Worm (Caenorhabditis elegans) whole organism, L1 larva: ENCODE results near the gene gck-4.

Experiments used
- C04F5.9 ChIP-seq: sonication (generic microtip); optimal IDR thresholded peaks from 2 replicates; lab custom pipeline; 2016; ENCODE audit warnings: missing genetic modification characterization, missing compliant biosample characterization
- C16A3.4 ChIP-seq: fragments of 150-350 bp; optimal IDR thresholded peaks from 2 replicates; lab custom pipeline; 2014; ENCODE audit warnings: missing biosample characterization, missing genetic modification characterization
- C34B4.2 ChIP-seq: sonication (generic microtip); optimal IDR thresholded peaks from 2 replicates; lab custom pipeline; 2017; ENCODE audit warnings: mild to moderate bottlenecking, missing genetic modification characterization, missing compliant biosample characterization
- alr-1 ChIP-seq: fragments of 200-800 bp; sonication (Bioruptor generic); optimal IDR thresholded peaks from 2 replicates; lab custom pipeline; 2018; ENCODE audit warnings: borderline replicate concordance, mild to moderate bottlenecking, missing genetic modification characterization, missing compliant biosample characterization
- ama-1 ChIP-seq: fragments of 150-350 bp; optimal IDR thresholded peaks from 2 replicates; lab custom pipeline; 2014
- blmp-1 ChIP-seq: fragments of 150-350 bp; optimal IDR thresholded peaks from 2 replicates; lab custom pipeline; 2014; ENCODE audit warnings: missing biosample characterization, missing genetic modification characterization
- ceh-63 ChIP-seq: fragments of 200-800 bp; sonication (Bioruptor generic); optimal IDR thresholded peaks from 2 replicates; lab custom pipeline; 2018; ENCODE audit warnings: mild to moderate bottlenecking, missing genetic modification characterization, missing compliant biosample characterization
- ceh-8 ChIP-seq: fragments of 200-800 bp; sonication (Bioruptor generic); optimal IDR thresholded peaks from 2 replicates; lab custom pipeline; 2018; ENCODE audit warnings: mild to moderate bottlenecking, missing genetic modification characterization, moderate library complexity, missing compliant biosample characterization
- ceh-88 ChIP-seq: fragments of 200-800 bp; sonication (Bioruptor generic); IDR thresholded peaks from 2 replicates; pipeline ENCODE4 v1.3.6; 2022; ENCODE audit warnings: missing genetic modification characterization, missing compliant biosample characterization
- dpl-1 ChIP-seq, 3 experiments: fragments of 150-350 bp in 2 of 3; sonication (generic microtip) in 1 of 3; optimal IDR thresholded peaks; 2 replicates each; lab custom pipeline; 2014 to 2017; ENCODE audit warnings: missing biosample characterization in 3 of 3, missing genetic modification characterization in 3 of 3, missing genetic modification reagents in 3 of 3
- efl-1 ChIP-seq, 4 experiments: fragments of 150-350 bp; optimal IDR thresholded peaks in 3 of 4; peaks in 1 of 4; 1 replicate in 1 of 4; 2 replicates in 3 of 4; lab custom pipeline; 2014; ENCODE audit warnings: missing biosample characterization in 2 of 4, missing genetic modification characterization in 2 of 4, missing genetic modification reagents in 2 of 4
- egl-13 ChIP-seq: sonication (generic microtip); optimal IDR thresholded peaks from 2 replicates; lab custom pipeline; 2016; ENCODE audit warnings: missing genotype, missing genetic modification reagents, missing genetic modification characterization, missing compliant biosample characterization
- egl-27 ChIP-seq, 2 experiments: fragments of 150-350 bp in 1 of 2; sonication (generic microtip); optimal IDR thresholded peaks; 3 replicates each; lab custom pipeline; 2017 to 2018; ENCODE audit warnings: missing biosample characterization in 2 of 2, missing genetic modification characterization in 2 of 2, missing genetic modification reagents in 2 of 2
- elt-2 ChIP-seq: sonication (generic microtip); optimal IDR thresholded peaks from 2 replicates; lab custom pipeline; 2016; ENCODE audit warnings: missing genetic modification characterization, mild to moderate bottlenecking, inconsistent platforms, missing compliant biosample characterization, missing genetic modification reagents
- elt-3 ChIP-seq, 6 experiments: fragments of 150-350 bp in 1 of 6; sonication (generic microtip); optimal IDR thresholded peaks; 2 replicates each; lab custom pipeline; 2017 to 2018; ENCODE audit warnings: missing biosample characterization in 6 of 6, missing genetic modification characterization in 6 of 6, inconsistent platforms in 1 of 6
- ets-5 ChIP-seq: fragments of 200-800 bp; sonication (Bioruptor generic); IDR thresholded peaks from 2 replicates; pipeline ENCODE4 v1.3.6; 2022; ENCODE audit warnings: missing genetic modification characterization, missing compliant biosample characterization
- fkh-10 ChIP-seq: sonication (generic microtip); optimal IDR thresholded peaks from 2 replicates; lab custom pipeline; 2017; ENCODE audit warnings: missing biosample characterization, missing genetic modification reagents, missing genetic modification characterization
- fos-1 ChIP-seq: fragments of 150-350 bp; optimal IDR thresholded peaks from 2 replicates; lab custom pipeline; 2014; ENCODE audit warnings: missing biosample characterization, missing genetic modification characterization
- hlh-17 ChIP-seq: fragments of 200-800 bp; sonication (Bioruptor generic); optimal IDR thresholded peaks from 2 replicates; lab custom pipeline; 2018; ENCODE audit warnings: missing genetic modification characterization, mild to moderate bottlenecking, missing compliant biosample characterization, moderate library complexity, borderline replicate concordance
- isw-1 ChIP-seq: fragments of 200-800 bp; sonication (Bioruptor generic); IDR thresholded peaks from 2 replicates; pipeline ENCODE4 v1.3.6; 2022; ENCODE audit warnings: missing genetic modification characterization, missing compliant biosample characterization
- lin-14 ChIP-seq: fragments of 200-800 bp; sonication (Bioruptor generic); optimal IDR thresholded peaks from 2 replicates; lab custom pipeline; 2018; ENCODE audit warnings: mild to moderate bottlenecking, missing genetic modification characterization, moderate library complexity, missing compliant biosample characterization
- lin-35 ChIP-seq, 2 experiments: fragments of 150-350 bp; optimal IDR thresholded peaks; 2 replicates each; lab custom pipeline; 2014; ENCODE audit warnings: missing biosample characterization in 2 of 2, missing genetic modification characterization in 2 of 2, missing genetic modification reagents in 2 of 2
- lsy-2 ChIP-seq, 2 experiments: fragments of 150-350 bp; optimal IDR thresholded peaks; 2 replicates each; lab custom pipeline; 2014; ENCODE audit warnings: missing biosample characterization in 2 of 2, missing genetic modification characterization in 2 of 2
- mdl-1 ChIP-seq, 2 experiments: fragments of 150-350 bp; optimal IDR thresholded peaks; 2 replicates each; lab custom pipeline; 2014 to 2017; ENCODE audit warnings: missing biosample characterization in 2 of 2, missing genetic modification characterization in 2 of 2, inconsistent platforms in 1 of 2
- nhr-11 ChIP-seq: fragments of 150-350 bp; optimal IDR thresholded peaks from 2 replicates; lab custom pipeline; 2014; ENCODE audit warnings: missing biosample characterization, missing genetic modification characterization
- nhr-12 ChIP-seq: sonication (generic microtip); optimal IDR thresholded peaks from 2 replicates; lab custom pipeline; 2017; ENCODE audit warnings: missing biosample characterization, missing genetic modification characterization
- nhr-19 ChIP-seq: fragments of 200-800 bp; sonication (Bioruptor generic); conservative IDR thresholded peaks from 2 replicates; pipeline ENCODE4 v1.3.6; 2022; ENCODE audit warnings: missing genetic modification characterization, missing compliant biosample characterization
- nhr-237 ChIP-seq: fragments of 150-350 bp; optimal IDR thresholded peaks from 2 replicates; lab custom pipeline; 2014; ENCODE audit warnings: missing biosample characterization, missing genetic modification characterization
- nhr-71 ChIP-seq: sonication (generic microtip); optimal IDR thresholded peaks from 2 replicates; lab custom pipeline; 2016; ENCODE audit warnings: mild to moderate bottlenecking, missing genetic modification characterization, moderate library complexity, missing compliant biosample characterization
- nhr-77 ChIP-seq: fragments of 150-350 bp; optimal IDR thresholded peaks from 2 replicates; lab custom pipeline; 2014; ENCODE audit warnings: missing biosample characterization, missing genetic modification characterization
- pqm-1 ChIP-seq: sonication (generic microtip); optimal IDR thresholded peaks from 3 replicates; lab custom pipeline; 2017; ENCODE audit warnings: missing biosample characterization, missing genetic modification characterization
- rnt-1 ChIP-seq: sonication (generic microtip); optimal IDR thresholded peaks from 2 replicates; lab custom pipeline; 2016; ENCODE audit warnings: mild to moderate bottlenecking, missing genetic modification characterization, moderate library complexity, missing compliant biosample characterization
- skn-1 ChIP-seq: fragments of 150-350 bp; optimal IDR thresholded peaks from 2 replicates; lab custom pipeline; 2014; ENCODE audit warnings: missing biosample characterization, missing genetic modification characterization
- snpc-4 ChIP-seq: fragments of 150-350 bp; optimal IDR thresholded peaks from 2 replicates; lab custom pipeline; 2014; ENCODE audit warnings: missing biosample characterization, missing genetic modification characterization
- snu-23 ChIP-seq: sonication (generic microtip); optimal IDR thresholded peaks from 2 replicates; lab custom pipeline; 2016; ENCODE audit warnings: missing genetic modification characterization, missing compliant biosample characterization
- sox-4 ChIP-seq: sonication (generic microtip); optimal IDR thresholded peaks from 2 replicates; lab custom pipeline; 2016; ENCODE audit warnings: missing genetic modification characterization, missing compliant biosample characterization
- sptf-1 ChIP-seq: fragments of 150-350 bp; optimal IDR thresholded peaks from 2 replicates; lab custom pipeline; 2014; ENCODE audit warnings: missing biosample characterization, missing genetic modification characterization
- swsn-7 ChIP-seq: sonication (generic microtip); optimal IDR thresholded peaks from 2 replicates; lab custom pipeline; 2016; ENCODE audit warnings: missing genetic modification characterization, missing compliant biosample characterization
- tbx-2 ChIP-seq: sonication (generic microtip); optimal IDR thresholded peaks from 2 replicates; lab custom pipeline; 2016; ENCODE audit warnings: missing genetic modification characterization, missing compliant biosample characterization
- tlp-1 ChIP-seq: fragments of 150-350 bp; optimal IDR thresholded peaks from 2 replicates; lab custom pipeline; 2014; ENCODE audit warnings: missing biosample characterization, missing genetic modification characterization
- unc-30 ChIP-seq: sonication (generic microtip); optimal IDR thresholded peaks from 2 replicates; lab custom pipeline; 2017; ENCODE audit warnings: missing biosample characterization, missing genetic modification characterization
- unc-62 ChIP-seq: fragments of 150-350 bp; optimal IDR thresholded peaks from 2 replicates; lab custom pipeline; 2014; ENCODE audit warnings: missing biosample characterization, missing genetic modification reagents, missing genetic modification characterization
- unc-86 ChIP-seq: sonication (generic microtip); optimal IDR thresholded peaks from 2 replicates; lab custom pipeline; 2016; ENCODE audit warnings: missing genetic modification characterization, missing compliant biosample characterization

Gene gck-4

DNA sequence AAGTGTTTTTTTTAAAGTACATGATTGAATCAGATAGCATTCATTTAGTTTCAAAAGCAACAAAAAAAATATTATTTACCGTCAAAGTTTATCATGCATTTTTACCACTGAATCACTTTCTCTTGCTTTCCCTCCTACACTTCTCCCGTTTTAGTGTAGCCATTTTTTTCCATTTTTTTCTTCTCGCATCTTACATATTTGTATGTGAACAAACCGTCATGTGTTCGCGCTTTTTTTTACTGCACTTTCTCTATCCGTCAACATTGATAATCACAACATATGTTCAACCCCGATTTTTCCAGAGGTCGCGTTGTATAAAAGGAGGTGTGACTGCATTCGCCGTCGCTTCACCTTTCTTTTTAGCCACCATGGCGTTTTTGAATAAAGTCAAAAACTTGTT, at the start of gene gck-4:
Gene gck-4 (plus strand): TSS at position 301 of the 400 bp plus-strand sequence.
- no peak for TF ChIP-seq elt-3 (tag; optimal IDR thresholded peaks at IDR 0.05; lab: Kevin White, UChicago)
- TF ChIP-seq egl-13: no peak
- TF ChIP-seq nhr-19: no peak
- TF ChIP-seq nhr-11: no peak
- peak; percentile 21 for TF ChIP-seq blmp-1 (tag; lab: Kevin White, UChicago)
- TF ChIP-seq sox-4 (tag; lab: Kevin White, UChicago): no peak

- no peak for TF ChIP-seq rnt-1
- TF ChIP-seq mdl-1 (tag; optimal IDR thresholded peaks at IDR 0.05; lab: Kevin White, UChicago): no peak
- no peak for TF ChIP-seq ama-1 (lab: Kevin White, UChicago)
- no peak for TF ChIP-seq tbx-2 (tag; lab: Kevin White, UChicago)
- peak; percentile 78 for TF ChIP-seq fkh-10
- TF ChIP-seq ets-5 (GFP tag; lab: Robert Waterston, UW): no peak
- TF ChIP-seq hlh-17 (GFP tag; lab: Kevin White, UChicago): no peak
- no peak for TF ChIP-seq ceh-63 (GFP tag; lab: Kevin White, UChicago)
- no peak for TF ChIP-seq unc-30 (tag; lab: Kevin White, UChicago)
- TF ChIP-seq lin-14 (GFP tag; lab: Kevin White, UChicago): peak; percentile 74
- no peak for TF ChIP-seq sptf-1 (tag; lab: Kevin White, UChicago)
- no peak for TF ChIP-seq C16A3.4 (tag; lab: Kevin White, UChicago)
- no peak for TF ChIP-seq ceh-88 (GFP tag; lab: Robert Waterston, UW)
- TF ChIP-seq dpl-1 (GFP tag; optimal IDR thresholded peaks at IDR 0.05; lab: Kevin White, UChicago): no peak
- TF ChIP-seq nhr-77 (tag; lab: Kevin White, UChicago): no peak
- no peak for TF ChIP-seq efl-1 (optimal IDR thresholded peaks at IDR 0.05; lab: Kevin White, UChicago)
- TF ChIP-seq efl-1 (GFP tag; optimal IDR thresholded peaks at IDR 0.05 in 1 of 2; lab: Kevin White, UChicago): no peak
- no peak for TF ChIP-seq pqm-1
Measured at ce11 chrX:13631122-13631672, 45.8 kb upstream of the gck-4 start, which contains the start of gene nlg-1. nlg-1 (minus strand) TSS chrX:13631172.

ce11 chrX:13632245-13632644, 44.7 kb upstream of the gck-4 start:
- no peak for TF ChIP-seq tlp-1 (tag; lab: Kevin White, UChicago)
- no peak for TF ChIP-seq unc-62 (GFP tag; lab: Kevin White, UChicago)
- peak; percentile 20 for TF ChIP-seq ceh-8 (GFP tag; lab: Kevin White, UChicago)
- TF ChIP-seq elt-2: no peak
- TF ChIP-seq lin-14 (GFP tag; lab: Kevin White, UChicago): peak; percentile 59
- no peak for TF ChIP-seq fos-1
- no peak for TF ChIP-seq C04F5.9 (tag; lab: Kevin White, UChicago)
- peak; percentile 17 for TF ChIP-seq nhr-71 (tag; lab: Kevin White, UChicago)
- TF ChIP-seq tbx-2 (tag; lab: Kevin White, UChicago): no peak
- no peak for TF ChIP-seq unc-86 (tag; lab: Kevin White, UChicago)

DNA sequence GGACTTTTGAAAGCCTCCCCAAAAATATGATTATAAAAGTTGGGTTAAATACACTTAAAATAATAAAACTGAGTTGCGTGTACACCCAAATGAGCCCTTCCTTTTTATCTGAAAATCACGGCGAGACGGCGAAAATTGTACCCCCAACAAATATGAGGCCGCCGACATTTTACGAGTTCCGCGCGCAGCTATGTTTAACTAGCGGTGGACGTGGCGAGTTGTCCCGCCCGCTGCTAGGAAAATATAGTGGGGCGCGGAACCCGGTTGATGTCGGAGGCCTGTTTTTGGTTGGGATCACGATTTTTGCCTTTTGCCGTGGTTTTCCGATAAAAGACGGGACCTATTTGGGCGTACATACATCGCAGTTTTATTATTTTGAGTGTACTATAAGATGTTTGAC, 44.0 kb upstream of the gck-4 start:
- TF ChIP-seq snpc-4 (tag; lab: Kevin White, UChicago) (peak; percentile 82), egl-27 (tag; optimal IDR thresholded peaks at IDR 0.05; lab: Kevin White, UChicago) (no peak)

- TF ChIP-seq nhr-237 (tag; lab: Kevin White, UChicago) (no peak), C34B4.2 (tag; lab: Kevin White, UChicago) (no peak), snu-23 (peak; percentile 13), swsn-7 (tag; lab: Kevin White, UChicago) (no peak), lsy-2 (tag; optimal IDR thresholded peaks at IDR 0.05; lab: Kevin White, UChicago) (peak; percentile 2 to 13), unc-86 (tag; lab: Kevin White, UChicago) (no peak), nhr-19 (peak; percentile 33; the same call in 1 of the 2 replicates), skn-1 (tag; lab: Kevin White, UChicago) (no peak), elt-3 (tag; optimal IDR thresholded peaks at IDR 0.05; lab: Kevin White, UChicago) (no peak), isw-1 (GFP tag; lab: Robert Waterston, UW) (no peak), nhr-12 (tag; lab: Kevin White, UChicago) (no peak), nhr-71 (tag; lab: Kevin White, UChicago) (peak; percentile 52), alr-1 (no peak), lin-14 (GFP tag; lab: Kevin White, UChicago) (peak; percentile 61), fos-1 (no peak), nhr-11 (no peak), rnt-1 (peak; percentile 56), dpl-1 (GFP tag; optimal IDR thresholded peaks at IDR 0.05; lab: Kevin White, UChicago) (no peak), lin-35 (GFP tag; optimal IDR thresholded peaks at IDR 0.05; lab: Kevin White, UChicago) (no peak)
Measured at ce11 chrX:13633876-13634479, 43.0 kb upstream of the gck-4 start.
